Worm (Caenorhabditis elegans): ENCODE results near the gene bus-2.

Gene bus-2

ce11 chrIV:1745453-1746051 lies 45.9 kb downstream of the bus-2 start, which contains the start of the genes Y41D4A.6 and Y41D4A.4 (continued):
- TF ChIP-seq dve-1 (tag; optimal IDR thresholded peaks at IDR 0.05; ENCODE audit: insufficient read depth): peak; percentile 75
- peak; percentile 30; the same call in 1 of the 2 replicates for TF ChIP-seq dmd-9 (GFP tag; IDR thresholded peaks at IDR 0.05)
- TF ChIP-seq nhr-42 (GFP tag; IDR thresholded peaks at IDR 0.05): peak; percentile 26; the same call in 1 of the 2 replicates
- no peak for TF ChIP-seq pqm-1 (tag; optimal IDR thresholded peaks at IDR 0.05)
- peak; percentile 73 for TF ChIP-seq T20F7.1 (GFP tag; optimal IDR thresholded peaks at IDR 0.05)
- no peak for TF ChIP-seq dmd-8 (GFP tag; IDR thresholded peaks at IDR 0.05)
- TF ChIP-seq tag-97 (GFP tag; IDR thresholded peaks at IDR 0.05): no peak
- TF ChIP-seq lin-39 (tag; optimal IDR thresholded peaks at IDR 0.05): no peak
- peak; percentile 61 for TF ChIP-seq arid-1 (GFP tag; conservative IDR thresholded peaks at IDR 0.05)
- TF ChIP-seq ceh-20 (GFP tag; IDR thresholded peaks at IDR 0.05): peak; percentile 69
- peak; percentile 78 for TF ChIP-seq lin-13 (GFP tag; optimal IDR thresholded peaks at IDR 0.05)
- TF ChIP-seq nhr-11 (tag; optimal IDR thresholded peaks at IDR 0.05): peak; percentile 27
- peak; percentile 96 for TF ChIP-seq unc-130 (GFP tag; optimal IDR thresholded peaks at IDR 0.05)
- no peak for TF ChIP-seq ztf-11 (tag; optimal IDR thresholded peaks at IDR 0.05)
- TF ChIP-seq F37D6.2 (tag; optimal IDR thresholded peaks at IDR 0.05): peak; percentile 54
- TF ChIP-seq nhr-10 (tag; optimal IDR thresholded peaks at IDR 0.05): no peak
- TF ChIP-seq nhr-41 (GFP tag; IDR thresholded peaks at IDR 0.05): no peak
- TF ChIP-seq zip-11 (GFP tag; IDR thresholded peaks at IDR 0.05): no peak
- peak; percentile 61; the same call in 1 of the 2 replicates for TF ChIP-seq ctbp-1 (GFP tag; IDR thresholded peaks at IDR 0.05)
- peak; percentile 43; the same call in 1 of the 2 replicates for TF ChIP-seq dmd-6 (GFP tag; IDR thresholded peaks at IDR 0.05)
- TF ChIP-seq php-3 (GFP tag; IDR thresholded peaks at IDR 0.05): 0 out of 2 replicates have a peak, but pooled peaks have one; percentile 24
- peak; percentile 87 for TF ChIP-seq rbr-2 (tag; optimal IDR thresholded peaks at IDR 0.05)
- peak in 1 of 2 experiments; percentile 94 for TF ChIP-seq hif-1 (tag; optimal IDR thresholded peaks at IDR 0.05)
- TF ChIP-seq nhr-111 (GFP tag; optimal IDR thresholded peaks at IDR 0.05): no peak
- no peak for TF ChIP-seq ceh-82 (tag; optimal IDR thresholded peaks at IDR 0.05)
- TF ChIP-seq lsy-2 (tag; optimal IDR thresholded peaks at IDR 0.05): peak; percentile 3 to 83
- no peak for TF ChIP-seq R02D3.7 (tag; optimal IDR thresholded peaks at IDR 0.05)
- peak; percentile 10 for TF ChIP-seq ztf-7 (tag; optimal IDR thresholded peaks at IDR 0.05)
- TF ChIP-seq nhr-237 (tag; optimal IDR thresholded peaks at IDR 0.05): no peak
- no peak for TF ChIP-seq F26F4.8 (GFP tag; conservative IDR thresholded peaks at IDR 0.05)
- TF ChIP-seq lin-15B (tag; optimal IDR thresholded peaks at IDR 0.05): peak; percentile 37
- 0 out of 2 replicates have a peak, but pooled peaks have one; percentile 48 for TF ChIP-seq lim-7 (GFP tag; IDR thresholded peaks at IDR 0.05)
- TF ChIP-seq hlh-30 (tag; optimal IDR thresholded peaks at IDR 0.05; ENCODE audit: insufficient read depth): peak; percentile 53
- TF ChIP-seq pha-4 (GFP tag; IDR thresholded peaks at IDR 0.05): 0 out of 2 replicates have a peak, but pooled peaks have one; percentile 54
- peak; percentile 54 for TF ChIP-seq pha-4 (tag; optimal IDR thresholded peaks at IDR 0.05)
- TF ChIP-seq spr-3 (GFP tag; optimal IDR thresholded peaks at IDR 0.05): no peak
- no peak for TF ChIP-seq snpc-1.2 (GFP tag; IDR thresholded peaks at IDR 0.05)
- TF ChIP-seq mep-1 (tag; optimal IDR thresholded peaks at IDR 0.05): peak; percentile 89
- TF ChIP-seq nhr-25 (tag; optimal IDR thresholded peaks at IDR 0.05; ENCODE audit: borderline replicate concordance, insufficient read depth): peak; percentile 77
- peak; percentile 76 for TF ChIP-seq hmg-1.1 (GFP tag; IDR thresholded peaks at IDR 0.05)
- no peak for TF ChIP-seq Y75B8A.6 (GFP tag; IDR thresholded peaks at IDR 0.05)
- peak; percentile 73 for TF ChIP-seq nhr-6 (tag; optimal IDR thresholded peaks at IDR 0.05)
- 0 out of 2 replicates have a peak, but pooled peaks have one; percentile 22 for TF ChIP-seq T26A8.4 (GFP tag; IDR thresholded peaks at IDR 0.05)
- no peak for TF ChIP-seq unc-39 (tag; optimal IDR thresholded peaks at IDR 0.05)
- TF ChIP-seq nhr-77 (tag; optimal IDR thresholded peaks at IDR 0.05): peak; percentile 77
- peak; percentile 87 for TF ChIP-seq vab-7 (GFP tag; IDR thresholded peaks at IDR 0.05)
- TF ChIP-seq egl-27 (tag; optimal IDR thresholded peaks at IDR 0.05): no peak
- TF ChIP-seq daf-8 (GFP tag; IDR thresholded peaks at IDR 0.05): no peak
- TF ChIP-seq ZK337.2 (GFP tag; IDR thresholded peaks at IDR 0.05): peak; percentile 86
- no peak for TF ChIP-seq saeg-2 (GFP tag; IDR thresholded peaks at IDR 0.05)
